Fruit fly (Drosophila melanogaster): ENCODE data around the gene CG42831.

The CG42831 gene

DNA sequence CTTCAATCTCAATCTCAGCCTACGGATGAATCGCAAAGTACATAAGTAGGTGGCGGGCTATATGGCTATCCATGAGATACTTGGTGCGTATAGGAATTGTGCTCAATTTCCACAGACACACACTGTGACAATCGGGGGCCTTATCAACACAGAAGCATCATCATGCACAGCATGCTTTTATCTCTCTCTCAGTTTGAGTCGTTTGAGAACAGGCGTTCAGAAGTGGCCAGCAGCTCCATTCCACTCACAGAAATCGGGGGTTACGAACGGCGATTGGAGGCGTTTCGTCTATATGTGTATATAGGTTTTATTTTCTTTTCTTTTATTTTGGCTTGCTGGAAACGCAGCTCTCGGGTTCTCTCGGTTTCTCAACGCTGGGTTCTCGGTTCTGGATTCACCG lies 38.9 kb upstream of the CG42831 start (continued):
- no peak for TF ChIP-seq salr (GFP tag; optimal IDR thresholded peaks at IDR 0.05)
- TF ChIP-seq Gug (GFP tag; IDR thresholded peaks at IDR 0.05), result no peak
- peak; percentile 61; the same call in 2 of the 3 replicates for TF ChIP-seq CG6163 (GFP tag; IDR thresholded peaks at IDR 0.05)
- no peak for TF ChIP-seq CG1621 (tag; optimal IDR thresholded peaks at IDR 0.05)
- no peak for TF ChIP-seq CG8632 (GFP tag; optimal IDR thresholded peaks at IDR 0.05)
- peak; percentile 0 for TF ChIP-seq Sox14 (GFP tag; optimal IDR thresholded peaks at IDR 0.05)
- no peak for TF ChIP-seq lz (GFP tag; optimal IDR thresholded peaks at IDR 0.05)
- TF ChIP-seq dac (GFP tag; optimal IDR thresholded peaks at IDR 0.05), result no peak
- TF ChIP-seq CG31627 (GFP tag; optimal IDR thresholded peaks at IDR 0.05), result no peak
- TF ChIP-seq Hr38 (GFP tag; optimal IDR thresholded peaks at IDR 0.05), result no peak
- TF ChIP-seq CG6792 (GFP tag; optimal IDR thresholded peaks at IDR 0.05), result no peak
- no peak for TF ChIP-seq achi (GFP tag; optimal IDR thresholded peaks at IDR 0.05)
- TF ChIP-seq spab (GFP tag; optimal IDR thresholded peaks at IDR 0.05), result no peak
- no peak for TF ChIP-seq CG10631 (GFP tag; optimal IDR thresholded peaks at IDR 0.05)
- TF ChIP-seq Eip75B (GFP tag; optimal IDR thresholded peaks at IDR 0.05), result no peak
- TF ChIP-seq vri (GFP tag; optimal IDR thresholded peaks at IDR 0.05), result no peak
- no peak for TF ChIP-seq svp (GFP tag)
- no peak for TF ChIP-seq OdsH (GFP tag; optimal IDR thresholded peaks at IDR 0.05)
- no peak for TF ChIP-seq CG11294 (GFP tag; IDR thresholded peaks at IDR 0.05)
- TF ChIP-seq Ets21C (GFP tag; optimal IDR thresholded peaks at IDR 0.05), result no peak
- TF ChIP-seq pdm3 (GFP tag; optimal IDR thresholded peaks at IDR 0.05), result no peak
- no peak for TF ChIP-seq CG11902 (GFP tag; optimal IDR thresholded peaks at IDR 0.05)
- TF ChIP-seq CG6854 (GFP tag; optimal IDR thresholded peaks at IDR 0.05), result peak; percentile 27
- TF ChIP-seq acj6 (GFP tag; optimal IDR thresholded peaks at IDR 0.05), result no peak
- TF ChIP-seq Hr4 (GFP tag; optimal IDR thresholded peaks at IDR 0.05), result no peak
- TF ChIP-seq CG34406 (GFP tag; optimal IDR thresholded peaks at IDR 0.05), result no peak
- no peak for TF ChIP-seq CG7368 (GFP tag; optimal IDR thresholded peaks at IDR 0.05)
- TF ChIP-seq CG8119 (GFP tag; IDR thresholded peaks at IDR 0.05), result no peak; the same call in 2 of the 3 replicates
- TF ChIP-seq CG10669 (GFP tag; optimal IDR thresholded peaks at IDR 0.05), result no peak
- peak; percentile 23 for TF ChIP-seq Ets96B (tag; optimal IDR thresholded peaks at IDR 0.05)

DNA sequence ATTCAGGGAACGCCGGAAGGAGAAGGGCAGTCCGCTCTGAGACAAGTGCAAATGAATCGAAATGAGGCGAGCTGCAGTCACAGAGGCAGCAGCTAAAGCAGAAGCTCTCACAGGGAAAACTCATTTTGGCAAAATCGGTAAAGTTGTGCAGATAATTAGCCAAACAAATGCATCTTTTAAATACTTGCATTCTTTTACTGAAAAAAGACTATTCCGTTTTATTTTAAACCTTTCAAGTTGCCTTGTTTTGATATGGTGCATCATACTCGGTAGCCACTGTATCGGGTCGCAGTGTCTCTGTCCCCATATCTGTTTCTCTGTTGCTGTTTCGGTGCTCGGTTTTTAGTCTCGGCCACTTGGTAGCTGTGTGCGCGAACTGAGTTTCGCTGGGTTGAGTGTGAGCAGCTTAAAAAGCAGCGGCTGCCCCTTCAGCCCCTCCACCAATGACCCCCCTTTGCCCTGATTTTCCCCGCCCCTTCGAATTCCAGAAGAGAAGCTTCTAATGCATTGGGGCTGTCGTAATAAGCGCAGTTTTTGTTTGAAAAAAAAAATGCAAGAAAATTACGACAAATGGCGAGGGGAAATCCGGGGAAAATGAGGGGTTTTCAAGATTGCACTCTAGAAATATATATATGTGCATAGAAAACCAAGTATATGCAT lies 38.1 kb upstream of the CG42831 start:
- peak; percentile 99 for TF ChIP-seq CG6854 (GFP tag; optimal IDR thresholded peaks at IDR 0.05)
- TF ChIP-seq eg (GFP tag; IDR thresholded peaks at IDR 0.05), result peak; percentile 99
- TF ChIP-seq CG15336 (GFP tag; IDR thresholded peaks at IDR 0.05), result peak; percentile 99
- peak; percentile 100 for TF ChIP-seq pdm3 (GFP tag; optimal IDR thresholded peaks at IDR 0.05)
- TF ChIP-seq spab (GFP tag; optimal IDR thresholded peaks at IDR 0.05), result peak; percentile 99
- TF ChIP-seq CG3919 (GFP tag; optimal IDR thresholded peaks at IDR 0.05), result peak; percentile 100
- peak; percentile 99 for TF ChIP-seq Gug (GFP tag; IDR thresholded peaks at IDR 0.05)
- TF ChIP-seq acj6 (GFP tag; optimal IDR thresholded peaks at IDR 0.05), result peak; percentile 100
- TF ChIP-seq Ets21C (GFP tag; optimal IDR thresholded peaks at IDR 0.05), result peak; percentile 99
- peak; percentile 100 for TF ChIP-seq esn (GFP tag; optimal IDR thresholded peaks at IDR 0.05)
- peak; percentile 98 for TF ChIP-seq CG16779 (tag; optimal IDR thresholded peaks at IDR 0.05)
- peak; percentile 99 for TF ChIP-seq salr (GFP tag; optimal IDR thresholded peaks at IDR 0.05)
- TF ChIP-seq Lpt (GFP tag; optimal IDR thresholded peaks at IDR 0.05), result peak; percentile 99
- peak; percentile 99 for TF ChIP-seq dsx (GFP tag; optimal IDR thresholded peaks at IDR 0.05; ENCODE audit: poor library complexity, severe bottlenecking)
- peak; percentile 100 for TF ChIP-seq Eip75B (GFP tag; optimal IDR thresholded peaks at IDR 0.05)
- TF ChIP-seq CG11294 (GFP tag; IDR thresholded peaks at IDR 0.05), result peak; percentile 98
- peak; percentile 100 for TF ChIP-seq CG10669 (GFP tag; optimal IDR thresholded peaks at IDR 0.05)
- peak; percentile 100 for TF ChIP-seq topi (GFP tag; optimal IDR thresholded peaks at IDR 0.05)
- TF ChIP-seq CG11762 (GFP tag; optimal IDR thresholded peaks at IDR 0.05; ENCODE audit: insufficient read depth), result peak; percentile 100
- TF ChIP-seq CG3032 (tag; optimal IDR thresholded peaks at IDR 0.05), result peak; percentile 99
- peak; percentile 89 for TF ChIP-seq Hr38 (GFP tag; optimal IDR thresholded peaks at IDR 0.05)
- peak; percentile 99 for TF ChIP-seq achi (GFP tag; optimal IDR thresholded peaks at IDR 0.05)
- TF ChIP-seq dac (GFP tag; optimal IDR thresholded peaks at IDR 0.05), result peak; percentile 96
- TF ChIP-seq fkh (GFP tag; optimal IDR thresholded peaks at IDR 0.05), result no peak
- TF ChIP-seq CG9139 (GFP tag; optimal IDR thresholded peaks at IDR 0.05), result peak; percentile 99
- peak; percentile 100 for TF ChIP-seq CG31627 (GFP tag; optimal IDR thresholded peaks at IDR 0.05)
- TF ChIP-seq CG4318 (GFP tag; optimal IDR thresholded peaks at IDR 0.05), result peak; percentile 98
- peak; percentile 99 for TF ChIP-seq CG8319 (GFP tag; optimal IDR thresholded peaks at IDR 0.05)
- peak; percentile 98 for TF ChIP-seq fd85E (GFP tag; optimal IDR thresholded peaks at IDR 0.05)
- TF ChIP-seq Sox102F (GFP tag; optimal IDR thresholded peaks at IDR 0.05), result peak; percentile 99
- peak; percentile 100 for TF ChIP-seq Hr39 (GFP tag; optimal IDR thresholded peaks at IDR 0.05)
- TF ChIP-seq svp (GFP tag), result peak; percentile 100
- peak; percentile 100 for TF ChIP-seq CG7368 (GFP tag; optimal IDR thresholded peaks at IDR 0.05)
- TF ChIP-seq Met (GFP tag; optimal IDR thresholded peaks at IDR 0.05), result peak; percentile 100

All from whole organism, prepupa.